Worm (Caenorhabditis elegans) whole organism, L4 larva: ENCODE data around the gene tbc-13.

Experiments used
- daf-8 ChIP-seq: fragments of 200-800 bp; sonication (Bioruptor generic); IDR thresholded peaks from 2 replicates; pipeline ENCODE4 v1.3.6; 2022; ENCODE audit warnings: missing genetic modification characterization, missing compliant biosample characterization
- fkh-10 ChIP-seq: fragments of 150-350 bp; optimal IDR thresholded peaks from 2 replicates; lab custom pipeline; 2014; ENCODE audit warnings: missing biosample characterization, missing genetic modification reagents, missing genetic modification characterization
- hmg-1.1 ChIP-seq: fragments of 200-800 bp; sonication (Bioruptor generic); IDR thresholded peaks from 2 replicates; pipeline ENCODE4 v1.3.6; 2022; ENCODE audit warnings: missing genetic modification reagents, missing genetic modification characterization, missing compliant biosample characterization
- nhr-28 ChIP-seq: fragments of 150-350 bp; optimal IDR thresholded peaks from 2 replicates; lab custom pipeline; 2014; ENCODE audit warnings: missing biosample characterization, missing genetic modification characterization
- nhr-76 ChIP-seq: fragments of 150-350 bp; optimal IDR thresholded peaks from 2 replicates; lab custom pipeline; 2014; ENCODE audit warnings: missing biosample characterization, missing genetic modification characterization
- unc-62 ChIP-seq, 3 experiments: fragments of 150-350 bp in 1 of 3; sonication (generic microtip); optimal IDR thresholded peaks in 2 of 3; peaks in 1 of 3; 1 replicate in 1 of 3; 2 replicates in 2 of 3; lab custom pipeline; 2014 to 2017; ENCODE audit warnings: missing biosample characterization in 3 of 3, missing genetic modification characterization in 3 of 3, missing genetic modification reagents in 3 of 3, missing genotype in 1 of 3
- zag-1 ChIP-seq: fragments of 150-350 bp; optimal IDR thresholded peaks from 2 replicates; lab custom pipeline; 2014; ENCODE audit warnings: missing biosample characterization, missing genetic modification characterization

DNA sequence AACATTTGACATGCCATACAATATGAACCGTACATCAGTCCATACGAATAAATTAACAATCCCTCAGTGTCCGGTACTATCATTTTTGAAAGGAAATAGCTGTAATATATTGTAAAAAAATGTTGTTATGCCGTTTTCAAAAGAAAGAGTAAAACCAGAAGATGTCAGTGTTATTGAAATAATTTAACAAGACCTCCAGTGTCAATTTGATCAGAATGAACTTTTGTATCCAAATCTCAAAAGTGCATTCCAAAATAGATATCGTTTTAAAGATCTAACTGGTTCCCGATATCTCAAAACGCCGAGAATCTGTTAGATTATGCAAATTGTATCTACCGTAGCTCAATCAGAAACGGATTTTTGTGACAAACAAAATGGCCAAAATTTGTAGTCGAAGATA lies 23.3 kb upstream of the tbc-13 start, which contains the start of gene odr-7:
- no peak for TF ChIP-seq unc-62 (GFP tag; optimal IDR thresholded peaks at IDR 0.05 in 1 of 2; lab: Kevin White, UChicago)
- no peak for TF ChIP-seq unc-62 (tag; optimal IDR thresholded peaks at IDR 0.05; lab: Kevin White, UChicago)
- TF ChIP-seq zag-1 (tag; lab: Kevin White, UChicago) = no peak
- no peak for TF ChIP-seq nhr-76
- no peak for TF ChIP-seq hmg-1.1 (GFP tag; lab: Robert Waterston, UW)
- TF ChIP-seq fkh-10 = no peak
- no peak for TF ChIP-seq nhr-28 (tag; lab: Kevin White, UChicago)
- TF ChIP-seq daf-8 (GFP tag; lab: Robert Waterston, UW) = no peak
